Worm (Caenorhabditis elegans) whole organism, L3 larva: ENCODE measurements around the gene Y53F4B.1.

Experiments
- elt-3 ChIP-seq, 3 experiments: fragments of 150-350 bp in 1 of 3; sonication (generic microtip) in 2 of 3; optimal IDR thresholded peaks; 2 replicates in 2 of 3; 4 replicates in 1 of 3; lab custom pipeline; 2014 to 2017; ENCODE audit warnings: missing biosample characterization in 3 of 3, missing genetic modification characterization in 3 of 3
- eor-1 ChIP-seq, 2 experiments: fragments of 150-350 bp; optimal IDR thresholded peaks; 2 replicates each; lab custom pipeline; 2014 to 2018; ENCODE audit warnings: missing biosample characterization in 2 of 2, missing genetic modification characterization in 2 of 2
- jun-1 ChIP-seq: fragments of 150-350 bp; optimal IDR thresholded peaks from 2 replicates; lab custom pipeline; 2014; ENCODE audit warnings: missing biosample characterization, missing genetic modification reagents, missing genetic modification characterization
- lin-15B ChIP-seq: fragments of 150-350 bp; optimal IDR thresholded peaks from 2 replicates; lab custom pipeline; 2014; ENCODE audit warnings: missing biosample characterization, missing genetic modification characterization
- lin-39 ChIP-seq: fragments of 150-350 bp; optimal IDR thresholded peaks from 2 replicates; lab custom pipeline; 2018; ENCODE audit warnings: missing biosample characterization, missing genetic modification reagents, missing genetic modification characterization
- mdl-1 ChIP-seq: fragments of 150-350 bp; optimal IDR thresholded peaks from 2 replicates; lab custom pipeline; 2014; ENCODE audit warnings: missing biosample characterization, missing genetic modification characterization
- nfya-1 ChIP-seq: sonication (generic microtip); optimal IDR thresholded peaks from 2 replicates; lab custom pipeline; 2017; ENCODE audit warnings: missing genetic modification characterization, mild to moderate bottlenecking, missing compliant biosample characterization, antibody characterized with exemption, moderate library complexity; ENCODE audit not compliant: insufficient read depth
- nhr-11 ChIP-seq: fragments of 150-350 bp; optimal IDR thresholded peaks from 2 replicates; lab custom pipeline; 2014; ENCODE audit warnings: missing biosample characterization, missing genetic modification characterization
- nhr-12 ChIP-seq: fragments of 150-350 bp; optimal IDR thresholded peaks from 2 replicates; lab custom pipeline; 2014; ENCODE audit warnings: missing biosample characterization, missing genetic modification characterization
- nhr-23 ChIP-seq: fragments of 150-350 bp; optimal IDR thresholded peaks from 2 replicates; lab custom pipeline; 2014; ENCODE audit warnings: missing biosample characterization, missing genetic modification reagents, missing genetic modification characterization
- nhr-67 ChIP-seq: fragments of 150-350 bp; optimal IDR thresholded peaks from 2 replicates; lab custom pipeline; 2014; ENCODE audit warnings: missing biosample characterization, missing genetic modification characterization
- skn-1 ChIP-seq: fragments of 150-350 bp; optimal IDR thresholded peaks from 2 replicates; lab custom pipeline; 2014; ENCODE audit warnings: missing biosample characterization, missing genetic modification characterization
- zag-1 ChIP-seq: fragments of 150-350 bp; optimal IDR thresholded peaks from 2 replicates; lab custom pipeline; 2014; ENCODE audit warnings: missing biosample characterization, missing genetic modification characterization
- ztf-4 ChIP-seq: fragments of 150-350 bp; optimal IDR thresholded peaks from 2 replicates; lab custom pipeline; 2014; ENCODE audit warnings: missing biosample characterization, missing genetic modification characterization

DNA sequence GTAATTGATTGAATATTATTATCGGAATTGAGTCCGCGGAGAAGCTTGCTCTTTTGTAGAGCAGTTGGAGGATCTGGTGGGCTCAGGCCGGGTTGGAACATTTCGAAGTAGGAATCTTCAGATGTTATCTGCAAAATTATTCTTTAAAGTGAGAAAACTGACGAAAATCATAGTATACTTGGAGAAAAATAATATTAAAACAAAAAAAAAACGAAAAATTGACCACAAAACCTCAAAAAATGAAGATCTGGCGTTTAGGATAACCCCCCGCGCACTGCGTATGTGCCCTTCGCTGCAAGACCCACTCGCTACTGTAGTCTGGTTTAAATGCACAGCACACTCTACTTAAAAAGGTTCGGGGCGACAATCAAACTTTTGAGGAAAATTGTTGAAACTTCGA, 45.4 kb upstream of the Y53F4B.1 start, which contains the start of gene Y53F4B.10:
- TF ChIP-seq jun-1 (tag; lab: Kevin White, UChicago) (no peak), nhr-12 (tag; lab: Kevin White, UChicago) (no peak), lin-15B (tag; lab: Kevin White, UChicago) (no peak), nhr-67 (tag; lab: Kevin White, UChicago) (no peak), lin-39 (tag; lab: Kevin White, UChicago) (no peak), nhr-11 (tag; lab: Kevin White, UChicago) (no peak), zag-1 (no peak), mdl-1 (tag; lab: Kevin White, UChicago) (no peak), eor-1 (tag; optimal IDR thresholded peaks at IDR 0.05; lab: Kevin White, UChicago) (no peak), elt-3 (tag; optimal IDR thresholded peaks at IDR 0.05; lab: Kevin White, UChicago) (no peak), nhr-23 (tag; lab: Kevin White, UChicago) (no peak), ztf-4 (no peak), nfya-1 (no peak), skn-1 (tag; lab: Kevin White, UChicago) (no peak)
